Fruit fly (Drosophila melanogaster) whole organism, embryonic: ENCODE measurements around the gene SCAR.
A peak's percentile ranks its signal among the peaks of the same experiment; 100 is the strongest.

Experiments
- B-H2 ChIP-seq: fragments of 200-800 bp; sonication (Bioruptor generic); optimal IDR thresholded peaks from 2 replicates; lab custom pipeline; 2018; ENCODE audit warnings: missing biosample characterization, mild to moderate bottlenecking, missing genetic modification characterization
- CG10267 ChIP-seq: fragments of 200-800 bp; sonication (Bioruptor generic); optimal IDR thresholded peaks from 2 replicates; lab custom pipeline; 2018; ENCODE audit warnings: missing biosample characterization, mild to moderate bottlenecking, missing genetic modification characterization, moderate library complexity
- CG10462 ChIP-seq: fragments of 200-800 bp; sonication (Bioruptor generic); optimal IDR thresholded peaks from 2 replicates; lab custom pipeline; 2016; ENCODE audit warnings: missing biosample characterization, missing genetic modification characterization
- CG14014 ChIP-seq: fragments of 200-800 bp; sonication (Bioruptor generic); IDR thresholded peaks from 2 replicates; pipeline ENCODE4 v1.3.6; 2022; ENCODE audit warnings: missing biosample characterization, missing genetic modification characterization
- CG14860 ChIP-seq: fragments of 200-800 bp; sonication (Bioruptor generic); IDR thresholded peaks from 3 replicates; pipeline ENCODE4 v1.3.6; 2022; ENCODE audit warnings: missing biosample characterization, missing genetic modification characterization; ENCODE audit not compliant: partially characterized antibody
- CG15514 ChIP-seq: fragments of 200-800 bp; sonication (Bioruptor generic); optimal IDR thresholded peaks from 3 replicates; lab custom pipeline; 2017; ENCODE audit warnings: missing biosample characterization, missing genetic modification characterization, mild to moderate bottlenecking, moderate library complexity, missing genetic modification reagents
- CG1603 ChIP-seq: fragments of 200-800 bp; sonication (Bioruptor generic); optimal IDR thresholded peaks from 2 replicates; lab custom pipeline; 2019; ENCODE audit warnings: missing biosample characterization, mild to moderate bottlenecking, missing genetic modification characterization, moderate library complexity
- CG16813 ChIP-seq: fragments of 200-800 bp; sonication (Bioruptor generic); IDR thresholded peaks from 3 replicates; pipeline ENCODE4 v1.3.6; 2022; ENCODE audit warnings: missing biosample characterization, missing genetic modification characterization; ENCODE audit not compliant: partially characterized antibody
- CG17385 ChIP-seq: fragments of 200-800 bp; sonication (Bioruptor generic); optimal IDR thresholded peaks from 3 replicates; lab custom pipeline; 2018; ENCODE audit warnings: missing biosample characterization, mild to moderate bottlenecking, missing genetic modification characterization
- CG31224 ChIP-seq: fragments of 200-800 bp; sonication (Bioruptor generic); IDR thresholded peaks from 2 replicates; pipeline ENCODE4 v1.3.6; 2022; ENCODE audit warnings: missing biosample characterization, missing genetic modification characterization
- CG32772 ChIP-seq: fragments of 200-800 bp; sonication (Bioruptor generic); IDR thresholded peaks from 2 replicates; pipeline ENCODE4 v1.3.6; 2022; ENCODE audit warnings: missing biosample characterization, missing genetic modification characterization
- CG33213 ChIP-seq: fragments of 200-800 bp; sonication (Bioruptor generic); optimal IDR thresholded peaks from 3 replicates; lab custom pipeline; 2016; ENCODE audit warnings: missing biosample characterization, missing genetic modification characterization
- CG3847 ChIP-seq: fragments of 200-800 bp; sonication (Bioruptor generic); IDR thresholded peaks from 2 replicates; pipeline ENCODE4 v1.3.6; 2022; ENCODE audit warnings: missing biosample characterization, missing genetic modification characterization
- CG42726 ChIP-seq: fragments of 200-800 bp; sonication (Bioruptor generic); IDR thresholded peaks from 2 replicates; pipeline ENCODE4 v1.3.6; 2022; ENCODE audit warnings: missing biosample characterization, missing genetic modification characterization; ENCODE audit not compliant: partially characterized antibody
- CG4282 ChIP-seq: fragments of 200-800 bp; sonication (Bioruptor generic); optimal IDR thresholded peaks from 2 replicates; lab custom pipeline; 2016; ENCODE audit warnings: missing biosample characterization, missing genetic modification characterization
- CG6791 ChIP-seq: fragments of 200-800 bp; sonication (Bioruptor generic); IDR thresholded peaks from 3 replicates; pipeline ENCODE4 v1.3.6; 2022; ENCODE audit warnings: missing biosample characterization, missing genetic modification characterization; ENCODE audit not compliant: partially characterized antibody
- CG6813 ChIP-seq: fragments of 200-800 bp; sonication (Bioruptor generic); optimal IDR thresholded peaks from 2 replicates; lab custom pipeline; 2017; ENCODE audit warnings: missing biosample characterization, missing genetic modification characterization, mild to moderate bottlenecking, moderate library complexity, missing genetic modification reagents
- CG7987 ChIP-seq: fragments of 200-800 bp; sonication (Bioruptor generic); optimal IDR thresholded peaks from 2 replicates; lab custom pipeline; 2018; ENCODE audit warnings: missing biosample characterization, mild to moderate bottlenecking, missing genetic modification characterization, moderate library complexity
- CG8281 ChIP-seq: fragments of 200-800 bp; sonication (Bioruptor generic); optimal IDR thresholded peaks from 2 replicates; lab custom pipeline; 2018; ENCODE audit warnings: missing biosample characterization, mild to moderate bottlenecking, missing genetic modification characterization, moderate library complexity
- CG9215 ChIP-seq: fragments of 200-800 bp; sonication (Bioruptor generic); IDR thresholded peaks from 2 replicates; pipeline ENCODE4 v1.3.6; 2022; ENCODE audit warnings: missing biosample characterization, missing genetic modification characterization
- CG9932 ChIP-seq: fragments of 200-800 bp; sonication (Bioruptor generic); IDR thresholded peaks from 2 replicates; pipeline ENCODE4 v1.3.6; 2022; ENCODE audit warnings: missing biosample characterization, missing genetic modification characterization
- Dbx ChIP-seq: fragments of 200-800 bp; sonication (Bioruptor generic); IDR thresholded peaks from 3 replicates; pipeline ENCODE4 v1.3.6; 2022; ENCODE audit warnings: missing biosample characterization, missing genetic modification characterization
- Dip2 ChIP-seq: fragments of 200-800 bp; sonication (Bioruptor generic); IDR thresholded peaks from 2 replicates; pipeline ENCODE4 v1.3.6; 2022; ENCODE audit warnings: missing biosample characterization, missing genetic modification characterization
- Gug ChIP-seq: fragments of 200-800 bp; sonication (Bioruptor generic); IDR thresholded peaks from 4 replicates; pipeline ENCODE4 v1.3.6; 2022; ENCODE audit warnings: missing biosample characterization, missing genetic modification characterization
- H2.0 ChIP-seq: fragments of 200-800 bp; sonication (Bioruptor generic); IDR thresholded peaks from 2 replicates; pipeline ENCODE4 v1.3.6; 2022; ENCODE audit warnings: missing biosample characterization, missing genetic modification characterization
- HHEX ChIP-seq: fragments of 200-800 bp; sonication (Bioruptor generic); optimal IDR thresholded peaks from 3 replicates; lab custom pipeline; 2017; ENCODE audit warnings: missing biosample characterization, mild to moderate bottlenecking, missing genetic modification characterization, missing genetic modification reagents
- HLH4C ChIP-seq: fragments of 200-800 bp; sonication (Bioruptor generic); IDR thresholded peaks from 3 replicates; pipeline ENCODE4 v1.3.6; 2022; ENCODE audit warnings: missing biosample characterization, missing genetic modification characterization; ENCODE audit not compliant: partially characterized antibody
- Max ChIP-seq: fragments of 200-800 bp; sonication (Bioruptor generic); optimal IDR thresholded peaks from 2 replicates; lab custom pipeline; 2016; ENCODE audit warnings: missing biosample characterization, mild to moderate bottlenecking, missing genetic modification characterization
- Pdp1 ChIP-seq, 2 experiments: fragments of 200-800 bp; sonication (Bioruptor generic); optimal IDR thresholded peaks; 3 replicates each; lab custom pipeline; 2016; ENCODE audit warnings: missing biosample characterization in 2 of 2, missing genetic modification characterization in 2 of 2, mild to moderate bottlenecking in 1 of 2, moderate library complexity in 1 of 2
- Ptx1 ChIP-seq: fragments of 200-800 bp; sonication (Bioruptor generic); IDR thresholded peaks from 2 replicates; pipeline ENCODE4 v1.3.6; 2022; ENCODE audit warnings: missing biosample characterization, missing genetic modification characterization
- Rx ChIP-seq: fragments of 200-800 bp; sonication (Bioruptor generic); IDR thresholded peaks from 2 replicates; pipeline ENCODE4 v1.3.6; 2022; ENCODE audit warnings: missing biosample characterization, missing genetic modification characterization
- Sin3A ChIP-seq: fragments of >200 bp; optimal IDR thresholded peaks from 2 replicates; lab custom pipeline; 2018
- Sry-β ChIP-seq: fragments of 200-800 bp; sonication (Bioruptor generic); optimal IDR thresholded peaks from 2 replicates; lab custom pipeline; 2018; ENCODE audit warnings: missing biosample characterization, mild to moderate bottlenecking, missing genetic modification characterization, moderate library complexity
- Trl ChIP-seq, 3 experiments: fragments of >200 bp in 2 of 3; fragments of 200-800 bp in 1 of 3; sonication (Bioruptor generic) in 1 of 3; optimal IDR thresholded peaks; 2 replicates in 1 of 3; 3 replicates in 2 of 3; lab custom pipeline; 2016 to 2017; ENCODE audit warnings: missing biosample characterization in 1 of 3, missing genetic modification characterization in 1 of 3
- abd-A ChIP-seq: fragments of 200-800 bp; sonication (Bioruptor generic); optimal IDR thresholded peaks from 3 replicates; lab custom pipeline; 2019; ENCODE audit warnings: missing biosample characterization, mild to moderate bottlenecking, missing genetic modification characterization, moderate library complexity
- aop ChIP-seq: fragments of 200-800 bp; sonication (Bioruptor generic); IDR thresholded peaks from 2 replicates; pipeline ENCODE4 v1.3.6; 2022; ENCODE audit warnings: missing biosample characterization, missing genetic modification characterization
- fd3F ChIP-seq: fragments of 200-800 bp; sonication (Bioruptor generic); optimal IDR thresholded peaks from 2 replicates; lab custom pipeline; 2018; ENCODE audit warnings: missing biosample characterization, mild to moderate bottlenecking, missing genetic modification characterization, moderate library complexity
- gce ChIP-seq: fragments of 200-800 bp; sonication (Bioruptor generic); IDR thresholded peaks from 3 replicates; pipeline ENCODE4 v1.3.6; 2022; ENCODE audit warnings: missing biosample characterization, missing genetic modification characterization
- grau ChIP-seq: fragments of 200-800 bp; optimal IDR thresholded peaks from 3 replicates; lab custom pipeline; 2019; ENCODE audit warnings: missing biosample characterization, mild to moderate bottlenecking, missing genetic modification characterization, moderate library complexity
- gro ChIP-seq: fragments of 200-800 bp; sonication (Bioruptor generic); optimal IDR thresholded peaks from 2 replicates; lab custom pipeline; 2016; ENCODE audit warnings: missing biosample characterization, missing genetic modification characterization
- jigr1 ChIP-seq: fragments of 200-800 bp; sonication (Bioruptor generic); IDR thresholded peaks from 3 replicates; pipeline ENCODE4 v1.3.6; 2022; ENCODE audit warnings: missing biosample characterization, missing genetic modification characterization
- lilli ChIP-seq: fragments of 200-800 bp; sonication (Bioruptor generic); optimal IDR thresholded peaks from 3 replicates; lab custom pipeline; 2016; ENCODE audit warnings: missing biosample characterization, missing genetic modification characterization
- maf-S ChIP-seq: fragments of 200-800 bp; sonication (Bioruptor generic); optimal IDR thresholded peaks from 2 replicates; lab custom pipeline; 2016; ENCODE audit warnings: missing biosample characterization, missing genetic modification characterization
- nom ChIP-seq: fragments of 200-800 bp; sonication (Bioruptor generic); optimal IDR thresholded peaks from 2 replicates; lab custom pipeline; 2017; ENCODE audit warnings: missing biosample characterization, missing genetic modification characterization, mild to moderate bottlenecking, moderate library complexity, missing genetic modification reagents
- pum ChIP-seq: fragments of 200-800 bp; sonication (Bioruptor generic); optimal IDR thresholded peaks from 2 replicates; lab custom pipeline; 2016; ENCODE audit warnings: missing biosample characterization, missing genetic modification characterization
- sna ChIP-seq: fragments of 200-800 bp; sonication (Bioruptor generic); IDR thresholded peaks from 2 replicates; pipeline ENCODE4 v1.3.6; 2022; ENCODE audit warnings: missing biosample characterization, missing genetic modification characterization; ENCODE audit not compliant: partially characterized antibody
- tgo ChIP-seq: fragments of 200-800 bp; sonication (Bioruptor generic); IDR thresholded peaks from 3 replicates; pipeline ENCODE4 v1.3.6; 2022; ENCODE audit warnings: missing biosample characterization, missing genetic modification characterization
- ttk ChIP-seq: fragments of 200-800 bp; sonication (Bioruptor generic); IDR thresholded peaks from 2 replicates; pipeline ENCODE4 v2.1.2; 2022; ENCODE audit warnings: missing biosample characterization, missing genetic modification characterization
- unc-4 ChIP-seq: fragments of 200-800 bp; sonication (Bioruptor generic); IDR thresholded peaks from 2 replicates; pipeline ENCODE4 v1.3.6; 2022; ENCODE audit warnings: missing biosample characterization, missing genetic modification characterization; ENCODE audit not compliant: partially characterized antibody
- vnd ChIP-seq: fragments of 200-800 bp; sonication (Bioruptor generic); IDR thresholded peaks from 3 replicates; pipeline ENCODE4 v1.3.6; 2022; ENCODE audit warnings: missing biosample characterization, missing genetic modification characterization; ENCODE audit not compliant: partially characterized antibody

Gene SCAR

DNA sequence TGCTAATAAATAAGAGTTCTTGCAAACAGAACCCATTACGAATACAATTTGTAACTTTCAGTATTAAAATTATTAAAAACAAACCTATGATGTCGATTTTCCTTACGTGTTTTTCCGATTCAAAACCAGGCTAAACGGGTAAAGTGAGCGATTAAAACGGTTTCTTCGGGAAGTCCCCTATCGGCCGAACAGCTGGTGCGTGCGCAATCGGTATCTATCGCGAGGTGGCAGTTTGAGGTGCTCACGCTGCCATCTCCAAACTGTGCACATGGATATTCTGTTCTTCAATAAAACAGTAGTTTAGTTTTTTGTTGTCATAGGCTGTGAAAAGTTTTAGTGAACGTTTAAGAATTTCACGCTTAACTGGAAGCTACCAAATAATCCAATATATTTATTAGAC lies 12.6 kb downstream of the SCAR start, which contains the start of gene TTLL4A (continued):
- TF ChIP-seq Dip2 (GFP tag; lab: Robert Waterston, UW) (no peak), CG14014 (GFP tag; lab: Robert Waterston, UW) (no peak), fd3F (GFP tag; lab: Kevin White, UChicago) (no peak), CG8281 (tag; lab: Kevin White, UChicago) (no peak), Sry-β (GFP tag; lab: Kevin White, UChicago) (peak; percentile 17), sna (GFP tag; lab: Robert Waterston, UW) (peak; percentile 97), unc-4 (GFP tag; lab: Robert Waterston, UW) (peak; percentile 97), Ptx1 (GFP tag; lab: Robert Waterston, UW) (no peak), gce (GFP tag; lab: Robert Waterston, UW) (no peak), Max (GFP tag; lab: Kevin White, UChicago) (peak; percentile 74), CG9215 (GFP tag; lab: Robert Waterston, UW) (no peak), grau (tag; lab: Kevin White, UChicago) (no peak), tgo (GFP tag; lab: Robert Waterston, UW) (no peak), CG9932 (no peak), CG16813 (peak; percentile 98), CG15514 (GFP tag; lab: Kevin White, UChicago) (peak; percentile 93), CG10462 (GFP tag; lab: Kevin White, UChicago) (no peak), jigr1 (no peak), B-H2 (GFP tag; lab: Kevin White, UChicago) (peak; percentile 14), CG17385 (GFP tag; lab: Kevin White, UChicago) (no peak), vnd (GFP tag; lab: Robert Waterston, UW) (peak; percentile 97), Trl (optimal IDR thresholded peaks at IDR 0.05; lab: Kevin White, UChicago) (no peak), Trl (GFP tag; optimal IDR thresholded peaks at IDR 0.05; lab: Kevin White, UChicago) (peak; percentile 39), CG6813 (GFP tag; lab: Kevin White, UChicago) (no peak), ttk (GFP tag; lab: Robert Waterston, UW) (no peak), Dbx (GFP tag; lab: Robert Waterston, UW) (0 out of 3 replicates have a peak, but pooled peaks have one; percentile 44), Sin3A (lab: Kevin White, UChicago) (peak; percentile 39), CG6791 (GFP tag; lab: Robert Waterston, UW) (peak; percentile 99), CG33213 (GFP tag; lab: Kevin White, UChicago) (peak; percentile 42), Gug (GFP tag; lab: Robert Waterston, UW) (peak; percentile 52; the same call in 2 of the 4 replicates), CG32772 (no peak), CG3847 (GFP tag; lab: Robert Waterston, UW) (peak; percentile 40), Pdp1 (GFP tag; optimal IDR thresholded peaks at IDR 0.05; lab: Kevin White, UChicago) (peak in 1 of 2 experiments; percentile 9), aop (no peak), lilli (peak; percentile 43), CG14860 (peak; percentile 96), abd-A (tag; lab: Kevin White, UChicago) (no peak), Rx (GFP tag; lab: Robert Waterston, UW) (no peak), CG42726 (GFP tag; lab: Robert Waterston, UW) (peak; percentile 99), CG1603 (tag; lab: Kevin White, UChicago) (no peak), maf-S (GFP tag; lab: Kevin White, UChicago) (peak; percentile 7), H2.0 (GFP tag; lab: Robert Waterston, UW) (no peak), CG7987 (GFP tag; lab: Kevin White, UChicago) (no peak), HHEX (GFP tag; lab: Kevin White, UChicago) (no peak), nom (GFP tag; lab: Kevin White, UChicago) (no peak), gro (peak; percentile 50), CG10267 (peak; percentile 63), pum (no peak), CG31224 (GFP tag; lab: Robert Waterston, UW) (no peak), HLH4C (GFP tag; lab: Robert Waterston, UW) (peak; percentile 95), CG4282 (GFP tag; lab: Kevin White, UChicago) (no peak)
